Worm (Caenorhabditis elegans) whole organism, L2 larva: ENCODE measurements around the gene hlh-13.

Experiments used
- Y55F3AM.14 ChIP-seq: fragments of 200-800 bp; sonication (Bioruptor generic); optimal IDR thresholded peaks from 2 replicates; lab custom pipeline; 2018; ENCODE audit warnings: mild to moderate bottlenecking, missing genetic modification characterization, missing compliant biosample characterization
- ZK546.5 ChIP-seq: sonication (generic microtip); optimal IDR thresholded peaks from 2 replicates; lab custom pipeline; 2017; ENCODE audit warnings: missing biosample characterization, missing genetic modification characterization
- dmd-4 ChIP-seq: sonication (generic microtip); optimal IDR thresholded peaks from 2 replicates; lab custom pipeline; 2017; ENCODE audit warnings: missing biosample characterization, missing genetic modification characterization
- elt-1 ChIP-seq: fragments of 150-350 bp; optimal IDR thresholded peaks from 2 replicates; lab custom pipeline; 2014; ENCODE audit warnings: missing biosample characterization, missing genetic modification characterization
- elt-3 ChIP-seq: sonication (generic microtip); optimal IDR thresholded peaks from 2 replicates; lab custom pipeline; 2017; ENCODE audit warnings: missing biosample characterization, missing genetic modification characterization
- fos-1 ChIP-seq: fragments of 150-350 bp; optimal IDR thresholded peaks from 2 replicates; lab custom pipeline; 2014; ENCODE audit warnings: missing biosample characterization, missing genetic modification characterization
- lin-11 ChIP-seq: fragments of 150-350 bp; sonication (generic microtip); optimal IDR thresholded peaks from 2 replicates; lab custom pipeline; 2014; ENCODE audit warnings: missing biosample characterization, missing genetic modification characterization, inconsistent platforms, mixed read lengths
- nhr-12 ChIP-seq: fragments of 150-350 bp; optimal IDR thresholded peaks from 2 replicates; lab custom pipeline; 2014; ENCODE audit warnings: missing biosample characterization, missing genetic modification characterization
- nhr-77 ChIP-seq: fragments of 150-350 bp; optimal IDR thresholded peaks from 2 replicates; lab custom pipeline; 2014; ENCODE audit warnings: missing biosample characterization, missing genetic modification characterization
- skn-1 ChIP-seq: sonication (generic microtip); optimal IDR thresholded peaks from 2 replicates; lab custom pipeline; 2017; ENCODE audit warnings: missing biosample characterization, missing genetic modification characterization
- sma-3 ChIP-seq: sonication (generic microtip); optimal IDR thresholded peaks from 2 replicates; lab custom pipeline; 2016; ENCODE audit warnings: missing genetic modification reagents, missing genetic modification characterization, missing compliant biosample characterization
- snpc-4 ChIP-seq: fragments of 150-350 bp; optimal IDR thresholded peaks from 2 replicates; lab custom pipeline; 2014; ENCODE audit warnings: missing biosample characterization, missing genetic modification characterization
- ztf-4 ChIP-seq: fragments of 150-350 bp; optimal IDR thresholded peaks from 2 replicates; lab custom pipeline; 2014; ENCODE audit warnings: missing biosample characterization, missing genetic modification characterization

DNA sequence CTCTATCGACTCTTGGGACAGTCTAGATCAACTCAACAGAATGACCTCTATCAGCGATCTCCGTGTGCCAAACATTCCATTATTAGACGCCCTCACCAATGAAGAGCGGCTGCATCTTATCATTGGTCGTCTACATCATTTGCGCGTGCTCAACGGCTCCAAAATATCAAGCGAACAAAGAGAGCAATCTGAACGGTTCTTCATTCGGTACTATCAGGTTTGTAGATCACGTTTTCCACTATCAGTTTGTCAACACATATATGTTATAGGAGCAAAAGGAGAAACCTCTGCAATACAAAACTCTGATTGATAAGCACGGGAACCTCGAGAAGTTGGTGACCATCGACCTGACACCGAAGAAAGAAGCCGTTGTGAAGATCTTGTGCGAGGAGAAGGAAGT, 19.3 kb downstream of the hlh-13 start:
- TF ChIP-seq elt-1 (tag; lab: Kevin White, UChicago) (no peak), Y55F3AM.14 (GFP tag; lab: Kevin White, UChicago) (no peak), snpc-4 (tag; lab: Kevin White, UChicago) (no peak), fos-1 (no peak), ztf-4 (tag; lab: Kevin White, UChicago) (no peak), skn-1 (tag; lab: Kevin White, UChicago) (no peak), ZK546.5 (tag; lab: Kevin White, UChicago) (no peak), nhr-12 (tag; lab: Kevin White, UChicago) (no peak), nhr-77 (no peak), lin-11 (tag; lab: Kevin White, UChicago) (no peak), elt-3 (tag; lab: Kevin White, UChicago) (no peak), sma-3 (GFP tag; lab: Kevin White, UChicago) (no peak), dmd-4 (tag; lab: Kevin White, UChicago) (no peak)
